Worm (Caenorhabditis elegans) whole organism, young adult: ENCODE measurements around the gene ahsa-1.

Experiments used
- B0261.1 ChIP-seq: sonication (generic microtip); optimal IDR thresholded peaks from 2 replicates; lab custom pipeline; 2016; ENCODE audit warnings: mild to moderate bottlenecking, missing genetic modification characterization, moderate library complexity, missing compliant biosample characterization
- C17E4.6 ChIP-seq: fragments of 200-800 bp; sonication (Bioruptor generic); IDR thresholded peaks from 2 replicates; pipeline ENCODE4 v1.3.6; 2022; ENCODE audit warnings: missing genetic modification reagents, missing genetic modification characterization, missing compliant biosample characterization
- F23B12.7 ChIP-seq: sonication (generic microtip); optimal IDR thresholded peaks from 2 replicates; lab custom pipeline; 2017; ENCODE audit warnings: missing genetic modification characterization, mild to moderate bottlenecking, missing compliant biosample characterization, antibody characterized with exemption, moderate library complexity; ENCODE audit not compliant: insufficient read depth
- F37B4.10 ChIP-seq: fragments of 200-800 bp; sonication (Bioruptor generic); IDR thresholded peaks from 2 replicates; pipeline ENCODE4 v1.3.6; 2022; ENCODE audit warnings: missing genetic modification characterization, missing compliant biosample characterization
- F39B2.1 ChIP-seq: fragments of 200-800 bp; sonication (Bioruptor generic); IDR thresholded peaks from 2 replicates; pipeline ENCODE4 v1.3.6; 2022; ENCODE audit warnings: missing genetic modification reagents, missing genetic modification characterization, missing compliant biosample characterization
- F52B5.7 ChIP-seq: sonication (generic microtip); optimal IDR thresholded peaks from 2 replicates; lab custom pipeline; 2016; ENCODE audit warnings: mild to moderate bottlenecking, missing genetic modification characterization, missing compliant biosample characterization
- F55B11.4 ChIP-seq: sonication (generic microtip); optimal IDR thresholded peaks from 2 replicates; lab custom pipeline; 2016; ENCODE audit warnings: missing compliant biosample characterization, missing genetic modification characterization, borderline replicate concordance; ENCODE audit not compliant: insufficient read depth
- F57C9.4 ChIP-seq: sonication (generic microtip); optimal IDR thresholded peaks from 2 replicates; lab custom pipeline; 2017; ENCODE audit warnings: mild to moderate bottlenecking, missing genetic modification characterization, missing compliant biosample characterization
- K11D2.4 ChIP-seq: fragments of 200-800 bp; sonication (Bioruptor generic); IDR thresholded peaks from 2 replicates; pipeline ENCODE4 v1.3.6; 2022; ENCODE audit warnings: missing genetic modification reagents, missing genetic modification characterization, missing compliant biosample characterization
- T26A5.8 ChIP-seq: sonication (generic microtip); optimal IDR thresholded peaks from 2 replicates; lab custom pipeline; 2016; ENCODE audit warnings: missing genetic modification characterization, missing compliant biosample characterization
- Y56A3A.18 ChIP-seq: fragments of 200-800 bp; sonication (Bioruptor generic); IDR thresholded peaks from 2 replicates; pipeline ENCODE4 v1.3.6; 2022; ENCODE audit warnings: missing genetic modification reagents, missing genetic modification characterization, missing compliant biosample characterization
- ZK185.1 ChIP-seq: sonication (generic microtip); optimal IDR thresholded peaks from 2 replicates; lab custom pipeline; 2016; ENCODE audit warnings: mild to moderate bottlenecking, missing genetic modification characterization, missing compliant biosample characterization; ENCODE audit not compliant: poor library complexity, severe bottlenecking
- ama-1 ChIP-seq, 3 experiments: fragments of 150-350 bp in 1 of 3; sonication (generic microtip) in 2 of 3; optimal IDR thresholded peaks; 2 replicates each; lab custom pipeline; 2014 to 2018; ENCODE audit warnings: missing biosample characterization in 2 of 3, missing genetic modification characterization in 2 of 3, missing genetic modification reagents in 2 of 3
- attf-6 ChIP-seq: fragments of 200-800 bp; sonication (Bioruptor generic); IDR thresholded peaks from 2 replicates; pipeline ENCODE4 v1.3.6; 2022; ENCODE audit warnings: missing genetic modification reagents, missing genetic modification characterization, missing compliant biosample characterization
- cebp-1 ChIP-seq, 2 experiments: fragments of 200-800 bp in 1 of 2; sonication (Bioruptor generic) in 1 of 2; sonication (generic microtip) in 1 of 2; IDR thresholded peaks in 1 of 2; optimal IDR thresholded peaks in 1 of 2; 2 replicates each; pipeline versions ENCODE4 v1.3.6 to Lab custom; 2017 to 2022; ENCODE audit warnings: missing compliant biosample characterization in 2 of 2, missing genetic modification characterization in 2 of 2, mild to moderate bottlenecking in 1 of 2, missing genetic modification reagents in 1 of 2, moderate library complexity in 1 of 2
- ceh-27 ChIP-seq: fragments of 200-800 bp; sonication (Bioruptor generic); optimal IDR thresholded peaks from 2 replicates; lab custom pipeline; 2018; ENCODE audit warnings: mild to moderate bottlenecking, missing genetic modification characterization, moderate library complexity, missing compliant biosample characterization
- ceh-40 ChIP-seq: fragments of 200-800 bp; sonication (Bioruptor generic); IDR thresholded peaks from 2 replicates; pipeline ENCODE4 v1.3.6; 2022; ENCODE audit warnings: missing genetic modification characterization, missing compliant biosample characterization
- dox-1 ChIP-seq: fragments of 200-800 bp; sonication (Bioruptor generic); IDR thresholded peaks from 2 replicates; pipeline ENCODE4 v1.3.6; 2022; ENCODE audit warnings: missing genetic modification reagents, missing genetic modification characterization, missing compliant biosample characterization
- dpff-1 ChIP-seq: sonication (generic microtip); optimal IDR thresholded peaks from 2 replicates; lab custom pipeline; 2017; ENCODE audit warnings: mild to moderate bottlenecking, missing genetic modification characterization, missing compliant biosample characterization
- dpl-1 ChIP-seq: fragments of 150-350 bp; optimal IDR thresholded peaks from 2 replicates; lab custom pipeline; 2014; ENCODE audit warnings: missing biosample characterization, missing genetic modification reagents, missing genetic modification characterization
- efl-1 ChIP-seq: fragments of 150-350 bp; optimal IDR thresholded peaks from 2 replicates; lab custom pipeline; 2014; ENCODE audit warnings: missing biosample characterization, missing genetic modification reagents, missing genetic modification characterization
- ekl-4 ChIP-seq: fragments of 200-800 bp; sonication (Bioruptor generic); IDR thresholded peaks from 2 replicates; pipeline ENCODE4 v1.3.6; 2022; ENCODE audit warnings: missing genetic modification reagents, missing genetic modification characterization, missing compliant biosample characterization
- him-1 ChIP-seq: sonication (generic microtip); optimal IDR thresholded peaks from 2 replicates; lab custom pipeline; 2016; ENCODE audit warnings: missing genotype, missing genetic modification reagents, missing genetic modification characterization, missing compliant biosample characterization
- hlh-26 ChIP-seq: fragments of 200-800 bp; sonication (Bioruptor generic); conservative IDR thresholded peaks from 2 replicates; pipeline ENCODE4 v1.3.6; 2022; ENCODE audit warnings: missing genetic modification reagents, missing genetic modification characterization, missing compliant biosample characterization
- hmg-1.2 ChIP-seq: fragments of 200-800 bp; sonication (Bioruptor generic); IDR thresholded peaks from 2 replicates; pipeline ENCODE4 v1.3.6; 2022; ENCODE audit warnings: missing genetic modification reagents, missing genetic modification characterization, missing compliant biosample characterization
- let-526 ChIP-seq: fragments of 200-800 bp; sonication (Bioruptor generic); IDR thresholded peaks from 2 replicates; pipeline ENCODE4 v1.3.6; 2022; ENCODE audit warnings: missing genetic modification reagents, missing genetic modification characterization, missing compliant biosample characterization
- let-607 ChIP-seq, 2 experiments: fragments of 200-800 bp in 1 of 2; sonication (Bioruptor generic) in 1 of 2; sonication (generic microtip) in 1 of 2; optimal IDR thresholded peaks; 2 replicates each; lab custom pipeline; 2016 to 2018; ENCODE audit warnings: mild to moderate bottlenecking in 2 of 2, missing compliant biosample characterization in 2 of 2, missing genetic modification characterization in 2 of 2, moderate library complexity in 2 of 2, missing genotype in 1 of 2
- lin-35 ChIP-seq, 3 experiments: fragments of 150-350 bp in 2 of 3; sonication (generic microtip) in 1 of 3; optimal IDR thresholded peaks; 2 replicates each; lab custom pipeline; 2014 to 2018; ENCODE audit warnings: missing biosample characterization in 3 of 3, missing genetic modification characterization in 3 of 3, missing genetic modification reagents in 3 of 3
- lin-40 ChIP-seq: sonication (generic microtip); optimal IDR thresholded peaks from 2 replicates; lab custom pipeline; 2016; ENCODE audit warnings: missing genetic modification characterization, mild to moderate bottlenecking, missing compliant biosample characterization, missing genotype, missing genetic modification reagents
- madf-6 ChIP-seq: fragments of 200-800 bp; sonication (Bioruptor generic); IDR thresholded peaks from 2 replicates; pipeline ENCODE4 v1.3.6; 2022; ENCODE audit warnings: missing genetic modification reagents, missing genetic modification characterization, missing compliant biosample characterization
- mcd-1 ChIP-seq: fragments of 200-800 bp; sonication (Bioruptor generic); IDR thresholded peaks from 2 replicates; pipeline ENCODE4 v1.3.6; 2022; ENCODE audit warnings: missing genetic modification reagents, missing genetic modification characterization, missing compliant biosample characterization
- nhr-179 ChIP-seq: sonication (generic microtip); optimal IDR thresholded peaks from 2 replicates; lab custom pipeline; 2016; ENCODE audit warnings: mild to moderate bottlenecking, missing genetic modification characterization, missing compliant biosample characterization
- nhr-80 ChIP-seq: sonication (generic microtip); optimal IDR thresholded peaks from 2 replicates; lab custom pipeline; 2016; ENCODE audit warnings: missing genetic modification characterization, missing compliant biosample characterization
- nhr-90 ChIP-seq: sonication (generic microtip); optimal IDR thresholded peaks from 2 replicates; lab custom pipeline; 2016; ENCODE audit warnings: missing genotype, mild to moderate bottlenecking, missing genetic modification characterization, missing compliant biosample characterization
- pbrm-1 ChIP-seq: fragments of 200-800 bp; sonication (Bioruptor generic); IDR thresholded peaks from 2 replicates; pipeline ENCODE4 v1.3.6; 2022; ENCODE audit warnings: missing genetic modification reagents, missing genetic modification characterization, missing compliant biosample characterization
- pha-4 ChIP-seq: fragments of 150-350 bp; sonication (generic microtip); optimal IDR thresholded peaks from 2 replicates; lab custom pipeline; 2014; ENCODE audit warnings: missing biosample characterization, missing genetic modification reagents, missing genetic modification characterization
- rpc-1 ChIP-seq, 2 experiments: fragments of 150-350 bp in 1 of 2; sonication (generic microtip) in 1 of 2; optimal IDR thresholded peaks; 2 replicates each; lab custom pipeline; 2014 to 2018; ENCODE audit warnings: missing biosample characterization in 1 of 2, missing genetic modification characterization in 1 of 2, missing genetic modification reagents in 1 of 2, missing genotype in 1 of 2
- xnd-1 ChIP-seq: sonication (generic microtip); optimal IDR thresholded peaks from 2 replicates; lab custom pipeline; 2016; ENCODE audit warnings: missing genotype, missing genetic modification reagents, missing genetic modification characterization, missing compliant biosample characterization
- zim-3 ChIP-seq: sonication (generic microtip); optimal IDR thresholded peaks from 2 replicates; lab custom pipeline; 2017; ENCODE audit warnings: mild to moderate bottlenecking, missing genetic modification characterization, moderate library complexity, missing compliant biosample characterization
- ztf-25 ChIP-seq: fragments of 200-800 bp; sonication (Bioruptor generic); IDR thresholded peaks from 2 replicates; pipeline ENCODE4 v1.3.6; 2022; ENCODE audit warnings: missing genetic modification reagents, missing genetic modification characterization, missing compliant biosample characterization
- ztf-26 ChIP-seq: sonication (generic microtip); optimal IDR thresholded peaks from 2 replicates; lab custom pipeline; 2017; ENCODE audit warnings: missing genetic modification characterization, missing compliant biosample characterization
- ztf-3 ChIP-seq: fragments of 200-800 bp; sonication (Bioruptor generic); optimal IDR thresholded peaks from 2 replicates; lab custom pipeline; 2018; ENCODE audit warnings: mild to moderate bottlenecking, missing genetic modification characterization, missing compliant biosample characterization
- ztf-6 ChIP-seq: fragments of 200-800 bp; sonication (Bioruptor generic); IDR thresholded peaks from 2 replicates; pipeline ENCODE4 v1.3.6; 2022; ENCODE audit warnings: missing genetic modification reagents, missing genetic modification characterization, missing compliant biosample characterization

The ahsa-1 gene

ce11 chrV:15090457-15090856, 5.3 kb upstream of the ahsa-1 start, which contains the start of gene C01G10.17:
C01G10.17 (plus strand) TSS chrV:15090757.
- no peak for TF ChIP-seq zim-3
- no peak for TF ChIP-seq K11D2.4 (GFP tag; lab: Robert Waterston, UW)
- TF ChIP-seq nhr-179 (tag; lab: Kevin White, UChicago), result no peak
- no peak for TF ChIP-seq Y56A3A.18 (GFP tag; lab: Robert Waterston, UW)
- TF ChIP-seq rpc-1 (optimal IDR thresholded peaks at IDR 0.05; lab: Kevin White, UChicago), result no peak
- no peak for TF ChIP-seq rpc-1 (tag; optimal IDR thresholded peaks at IDR 0.05; lab: Kevin White, UChicago)
- TF ChIP-seq ztf-3 (GFP tag; lab: Kevin White, UChicago), result no peak
- TF ChIP-seq F23B12.7 (tag; lab: Kevin White, UChicago), result no peak
- no peak for TF ChIP-seq pbrm-1 (GFP tag; lab: Robert Waterston, UW)
- no peak for TF ChIP-seq lin-35 (GFP tag; optimal IDR thresholded peaks at IDR 0.05; lab: Kevin White, UChicago)
- no peak for TF ChIP-seq ztf-26
- no peak for TF ChIP-seq B0261.1 (tag; lab: Kevin White, UChicago)
- TF ChIP-seq T26A5.8, result no peak
- no peak for TF ChIP-seq dpff-1 (tag; lab: Kevin White, UChicago)
- TF ChIP-seq ama-1 (optimal IDR thresholded peaks at IDR 0.05; lab: Kevin White, UChicago), result no peak
- TF ChIP-seq ama-1 (GFP tag; optimal IDR thresholded peaks at IDR 0.05; lab: Kevin White, UChicago), result no peak
- TF ChIP-seq madf-6 (GFP tag; lab: Robert Waterston, UW), result no peak
- TF ChIP-seq, all 124 proteins: peak for 0

- TF ChIP-seq nhr-90 (tag; lab: Kevin White, UChicago) (no peak), ekl-4 (no peak), C17E4.6 (GFP tag; lab: Robert Waterston, UW) (no peak), ceh-40 (GFP tag; lab: Robert Waterston, UW) (no peak), xnd-1 (no peak), Y56A3A.18 (GFP tag; lab: Robert Waterston, UW) (no peak), ztf-25 (GFP tag; lab: Robert Waterston, UW) (no peak), F39B2.1 (no peak), let-526 (GFP tag; lab: Robert Waterston, UW) (no peak), let-607 (tag; optimal IDR thresholded peaks at IDR 0.05; lab: Kevin White, UChicago) (no peak), attf-6 (GFP tag; lab: Robert Waterston, UW) (no peak), ztf-26 (no peak), nhr-80 (no peak), ztf-6 (GFP tag; lab: Robert Waterston, UW) (no peak), F55B11.4 (no peak), F52B5.7 (tag; lab: Kevin White, UChicago) (no peak), hlh-26 (no peak)
Measured at ce11 chrV:15089438-15089837, 4.3 kb upstream of the ahsa-1 start, which contains the start of the genes C01G10.5 and C01G10.4. C01G10.5 (minus strand) TSS chrV:15089538. C01G10.4 (plus strand) TSS chrV:15089740.

ce11 chrV:15088613-15089012, 3.4 kb upstream of the ahsa-1 start, which contains the start of gene C01G10.18:
C01G10.18 (minus strand) TSS chrV:15088713.
- no peak for TF ChIP-seq lin-40 (tag; lab: Kevin White, UChicago)
- no peak for TF ChIP-seq F39B2.1
- no peak for TF ChIP-seq T26A5.8
- no peak for TF ChIP-seq dox-1 (GFP tag; lab: Robert Waterston, UW)
- no peak for TF ChIP-seq rpc-1 (optimal IDR thresholded peaks at IDR 0.05; lab: Kevin White, UChicago)
- no peak for TF ChIP-seq rpc-1 (tag; optimal IDR thresholded peaks at IDR 0.05; lab: Kevin White, UChicago)
- no peak for TF ChIP-seq C17E4.6 (GFP tag; lab: Robert Waterston, UW)
- TF ChIP-seq cebp-1 (GFP tag; IDR thresholded peaks at IDR 0.05; lab: Robert Waterston, UW), result no peak
- no peak for TF ChIP-seq cebp-1 (tag; optimal IDR thresholded peaks at IDR 0.05; lab: Kevin White, UChicago)
- TF ChIP-seq ZK185.1 (tag; lab: Kevin White, UChicago), result no peak
- TF ChIP-seq him-1 (tag; lab: Kevin White, UChicago), result no peak
- TF ChIP-seq hmg-1.2 (GFP tag; lab: Robert Waterston, UW), result no peak
- TF ChIP-seq F37B4.10, result no peak
- TF ChIP-seq dpl-1 (GFP tag; lab: Kevin White, UChicago), result no peak
- no peak for TF ChIP-seq pha-4 (tag; lab: Kevin White, UChicago)
- TF ChIP-seq mcd-1 (GFP tag; lab: Robert Waterston, UW), result no peak
- TF ChIP-seq F57C9.4 (tag; lab: Kevin White, UChicago), result no peak
- no peak for TF ChIP-seq efl-1 (GFP tag; lab: Kevin White, UChicago)
- no peak for TF ChIP-seq ceh-27 (GFP tag; lab: Kevin White, UChicago)
